Worm (Caenorhabditis elegans) whole organism, dauer: ENCODE data around the gene Y43F8B.22.
A peak's percentile ranks its signal among the peaks of the same experiment; 100 is the strongest.

ENCODE experiments used
- unc-62 ChIP-seq: sonication (generic microtip); optimal IDR thresholded peaks from 2 replicates; lab custom pipeline; 2017; ENCODE audit warnings: missing biosample characterization, missing genetic modification reagents, missing genetic modification characterization

Gene Y43F8B.22

DNA sequence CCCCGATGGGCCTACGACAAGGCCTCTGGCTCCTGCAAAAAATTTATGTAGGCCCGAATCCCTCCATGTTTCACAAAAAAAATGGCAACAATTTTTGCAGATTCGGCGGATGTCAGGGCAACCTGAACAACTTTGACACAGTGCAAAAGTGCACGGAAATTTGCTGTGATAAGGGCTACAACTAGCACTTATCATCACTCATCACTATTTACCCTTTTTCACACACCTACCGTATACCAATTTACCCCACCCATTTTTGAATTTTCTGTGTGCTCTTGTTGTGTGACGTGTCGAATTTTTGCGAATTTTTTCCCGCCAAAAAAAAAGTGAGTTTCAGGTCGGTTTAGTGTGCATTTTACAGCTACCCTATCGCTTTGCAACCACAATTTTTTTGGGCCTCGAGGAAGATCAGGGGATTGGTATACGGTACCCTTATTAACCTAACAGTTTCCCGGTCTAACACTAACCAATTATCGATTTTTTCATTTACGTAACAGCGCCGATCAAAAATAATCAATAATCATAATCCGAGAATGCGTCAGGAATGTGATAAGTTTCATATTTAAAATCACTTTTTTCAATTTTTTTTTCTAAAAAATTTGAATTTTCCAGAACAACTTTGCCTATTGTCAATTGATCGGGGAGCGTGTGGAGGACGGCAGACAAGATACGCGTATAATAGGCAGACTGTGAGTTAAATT is 36.0 kb downstream of the Y43F8B.22 start:
- no peak for TF ChIP-seq unc-62 (GFP tag; lab: Kevin White, UChicago)

DNA sequence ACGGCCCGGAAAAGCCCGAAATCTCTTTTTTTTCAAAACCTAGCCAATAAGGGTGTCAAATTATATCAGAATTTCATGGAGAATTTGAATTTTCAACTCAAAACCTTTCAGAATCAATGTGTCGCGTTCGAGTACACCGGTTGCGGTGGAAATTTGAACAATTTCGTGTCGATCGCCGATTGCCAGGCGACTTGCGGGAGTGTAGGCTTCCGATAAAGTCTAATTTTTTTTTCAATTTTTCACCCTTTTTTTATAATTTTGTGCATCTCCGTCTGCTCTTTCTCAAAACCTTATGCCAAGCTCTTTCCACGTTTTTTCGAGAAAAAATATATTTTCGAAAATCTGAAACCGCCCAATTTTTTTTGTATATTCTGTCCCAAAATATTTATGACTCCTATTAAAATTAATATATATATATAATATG is 36.9 kb downstream of the Y43F8B.22 start:
- no peak for TF ChIP-seq unc-62 (GFP tag; lab: Kevin White, UChicago)

DNA sequence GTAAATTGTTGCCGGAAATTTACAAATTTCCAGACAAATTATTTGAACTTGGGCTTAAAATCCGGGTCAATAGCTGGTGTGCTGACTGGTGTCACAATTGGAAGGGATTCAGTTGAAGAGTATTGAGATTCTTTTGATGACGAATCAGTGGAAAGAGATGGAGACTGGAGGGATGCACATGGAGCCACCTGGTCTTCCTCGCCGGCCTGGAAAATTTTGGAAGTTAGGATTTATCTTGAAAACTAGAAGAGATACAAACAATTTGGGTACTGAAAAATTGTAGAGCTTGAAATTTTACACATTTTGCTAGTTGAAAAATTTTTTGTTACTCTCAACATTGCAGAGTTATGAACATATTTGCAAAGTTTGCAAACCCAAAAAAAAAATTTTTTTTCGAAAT is 37.5 kb downstream of the Y43F8B.22 start:
- TF ChIP-seq unc-62 (GFP tag; lab: Kevin White, UChicago): no peak

- TF ChIP-seq unc-62 (GFP tag; lab: Kevin White, UChicago): no peak
These were observed 38.1 kb downstream of the Y43F8B.22 start for ce11 chrV:19520597-19521322.

- no peak for TF ChIP-seq unc-62 (GFP tag; lab: Kevin White, UChicago)
These were observed 39.0 kb downstream of the Y43F8B.22 start for ce11 chrV:19521351-19522278.

ce11 chrV:19522551-19523137 is 40.0 kb downstream of the Y43F8B.22 start:
- peak; percentile 44 for TF ChIP-seq unc-62 (GFP tag; lab: Kevin White, UChicago)

- TF ChIP-seq unc-62 (GFP tag; lab: Kevin White, UChicago): no peak
These were observed 41.9 kb downstream of the Y43F8B.22 start for ce11 chrV:19524569-19524968.

- TF ChIP-seq unc-62 (GFP tag; lab: Kevin White, UChicago): no peak
These were observed 43.6 kb downstream of the Y43F8B.22 start for ce11 chrV:19526197-19526596.

DNA sequence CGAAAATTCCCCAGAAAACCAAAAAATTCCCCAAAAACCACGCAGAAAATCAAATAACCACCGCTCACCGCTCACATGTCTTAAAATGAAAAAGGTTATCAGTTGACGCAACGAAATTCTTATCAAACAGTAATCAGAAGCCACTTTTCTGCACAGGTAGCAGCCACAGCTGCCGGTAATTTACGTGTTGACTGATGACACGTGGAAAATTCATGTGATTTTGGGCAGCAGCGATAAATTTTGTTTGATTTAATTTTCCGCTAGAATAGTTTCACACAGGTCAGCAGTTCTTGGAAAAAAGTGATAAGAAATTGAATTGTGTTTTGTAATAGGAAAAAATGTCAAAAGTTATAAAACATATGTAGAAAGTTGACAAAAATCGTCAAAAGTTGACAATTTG is 44.9 kb downstream of the Y43F8B.22 start:
- TF ChIP-seq unc-62 (GFP tag; lab: Kevin White, UChicago): no peak

DNA sequence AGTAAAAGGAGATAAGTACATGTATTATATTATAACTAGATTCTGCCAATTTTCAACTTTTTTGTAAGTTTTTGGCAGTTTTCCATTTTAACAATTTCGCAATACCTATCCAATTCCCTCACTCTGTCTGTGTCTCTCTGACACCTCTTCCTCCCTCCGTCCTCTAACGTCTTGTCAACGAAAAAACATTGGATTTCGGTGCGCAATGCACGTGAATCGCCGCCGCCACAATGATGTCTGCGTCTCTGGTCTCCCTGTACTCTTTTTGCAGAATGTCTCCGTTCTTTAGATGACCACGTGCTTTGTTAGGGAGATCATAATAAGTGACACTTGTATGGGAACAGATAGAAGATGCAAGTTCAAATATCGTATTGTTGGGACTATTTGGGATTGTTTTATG is 46.5 kb downstream of the Y43F8B.22 start:
- TF ChIP-seq unc-62 (GFP tag; lab: Kevin White, UChicago): no peak

ce11 chrV:19531034-19531433 is 48.4 kb downstream of the Y43F8B.22 start:
- no peak for TF ChIP-seq unc-62 (GFP tag; lab: Kevin White, UChicago)
